Worm (Caenorhabditis elegans): ENCODE measurements around the gene eng-1.
A peak's percentile ranks its signal among the peaks of the same experiment; 100 is the strongest.

Gene eng-1

ce11 chrIII:5868401-5868800, at the start of gene eng-1:
Gene eng-1 (minus strand): TSS chrIII:5868501.
- TF ChIP-seq ceh-45 (GFP tag; IDR thresholded peaks at IDR 0.05): no peak
- TF ChIP-seq tbx-7 (tag; optimal IDR thresholded peaks at IDR 0.05): no peak
- no peak for TF ChIP-seq rnt-1 (tag; optimal IDR thresholded peaks at IDR 0.05)
- no peak for TF ChIP-seq ceh-19 (GFP tag; optimal IDR thresholded peaks at IDR 0.05)
- no peak for TF ChIP-seq hlh-15 (tag; optimal IDR thresholded peaks at IDR 0.05)
- no peak for TF ChIP-seq ama-1 (optimal IDR thresholded peaks at IDR 0.05)
- TF ChIP-seq C38D4.7 (GFP tag; optimal IDR thresholded peaks at IDR 0.05): no peak
- no peak for TF ChIP-seq ceh-24 (tag; optimal IDR thresholded peaks at IDR 0.05)
- no peak for TF ChIP-seq hlh-30 (tag; optimal IDR thresholded peaks at IDR 0.05; ENCODE audit: insufficient read depth)
- no peak for TF ChIP-seq pha-2 (tag; optimal IDR thresholded peaks at IDR 0.05)
- TF ChIP-seq npax-4 (tag; optimal IDR thresholded peaks at IDR 0.05): no peak
- TF ChIP-seq T23F11.4 (GFP tag; optimal IDR thresholded peaks at IDR 0.05): no peak
- no peak for TF ChIP-seq pha-4 (tag; optimal IDR thresholded peaks at IDR 0.05)
- TF ChIP-seq fax-1 (tag; optimal IDR thresholded peaks at IDR 0.05): no peak
- TF ChIP-seq ceh-6 (GFP tag; optimal IDR thresholded peaks at IDR 0.05): no peak
- no peak for TF ChIP-seq dmd-4 (tag; optimal IDR thresholded peaks at IDR 0.05; ENCODE audit: borderline replicate concordance)
- no peak for TF ChIP-seq pros-1 (tag; optimal IDR thresholded peaks at IDR 0.05)

ce11 chrIII:5917365-5917958, 49.2 kb upstream of the eng-1 start:
- TF ChIP-seq pha-4 (tag; optimal IDR thresholded peaks at IDR 0.05) (no peak), C38D4.7 (GFP tag; optimal IDR thresholded peaks at IDR 0.05) (no peak), dmd-4 (tag; optimal IDR thresholded peaks at IDR 0.05; ENCODE audit: borderline replicate concordance) (no peak), mec-3 (tag; optimal IDR thresholded peaks at IDR 0.05; ENCODE audit: borderline replicate concordance) (no peak), tbx-7 (tag; optimal IDR thresholded peaks at IDR 0.05) (no peak), elt-2 (tag; optimal IDR thresholded peaks at IDR 0.05) (peak; percentile 23), ztf-16 (tag; optimal IDR thresholded peaks at IDR 0.05) (no peak)

ce11 chrIII:5915926-5916325, 47.6 kb upstream of the eng-1 start:
- TF ChIP-seq elt-2 (tag; optimal IDR thresholded peaks at IDR 0.05) (peak; percentile 94), ref-2 (tag; optimal IDR thresholded peaks at IDR 0.05) (no peak)

ce11 chrIII:5914717-5915116, 46.4 kb upstream of the eng-1 start:
- TF ChIP-seq pha-2 (tag; optimal IDR thresholded peaks at IDR 0.05) (no peak), nfya-1 (tag; optimal IDR thresholded peaks at IDR 0.05) (peak; percentile 55), pax-1 (tag; optimal IDR thresholded peaks at IDR 0.05) (no peak), elt-2 (tag; optimal IDR thresholded peaks at IDR 0.05) (peak; percentile 5)

- TF ChIP-seq pha-2 (tag; optimal IDR thresholded peaks at IDR 0.05) (no peak), nhr-232 (tag; optimal IDR thresholded peaks at IDR 0.05) (no peak), rnt-1 (tag; optimal IDR thresholded peaks at IDR 0.05) (no peak), nfya-1 (tag; optimal IDR thresholded peaks at IDR 0.05) (no peak), mec-3 (tag; optimal IDR thresholded peaks at IDR 0.05; ENCODE audit: borderline replicate concordance) (no peak), fkh-10 (GFP tag; optimal IDR thresholded peaks at IDR 0.05) (no peak), unc-42 (tag; optimal IDR thresholded peaks at IDR 0.05) (no peak), ref-2 (tag; optimal IDR thresholded peaks at IDR 0.05) (no peak), npax-4 (tag; optimal IDR thresholded peaks at IDR 0.05) (no peak), elt-4 (tag; optimal IDR thresholded peaks at IDR 0.05) (no peak), lim-6 (tag; optimal IDR thresholded peaks at IDR 0.05) (no peak), dmd-4 (tag; optimal IDR thresholded peaks at IDR 0.05; ENCODE audit: borderline replicate concordance) (no peak), zip-5 (tag; optimal IDR thresholded peaks at IDR 0.05) (no peak)
These were observed 40.1 kb upstream of the eng-1 start, which contains the start of gene C28H8.3 for ce11 chrIII:5908408-5908807. Gene C28H8.3 (plus strand): TSS chrIII:5908700.

ce11 chrIII:5906749-5907148, 38.4 kb upstream of the eng-1 start, which contains the start of gene erd-2.2:
Gene erd-2.2 (plus strand): TSS chrIII:5907049.
- no peak for TF ChIP-seq ceh-30 (tag; optimal IDR thresholded peaks at IDR 0.05)
- TF ChIP-seq ceh-9 (tag; optimal IDR thresholded peaks at IDR 0.05): no peak
- TF ChIP-seq zip-5 (tag; optimal IDR thresholded peaks at IDR 0.05): no peak
- no peak for TF ChIP-seq ceh-6 (GFP tag; optimal IDR thresholded peaks at IDR 0.05)
- no peak for TF ChIP-seq ceh-19 (GFP tag; optimal IDR thresholded peaks at IDR 0.05)
- no peak for TF ChIP-seq dmd-4 (tag; optimal IDR thresholded peaks at IDR 0.05; ENCODE audit: borderline replicate concordance)
- TF ChIP-seq rnt-1 (tag; optimal IDR thresholded peaks at IDR 0.05): no peak
- no peak for TF ChIP-seq ahr-1 (tag; optimal IDR thresholded peaks at IDR 0.05)
- no peak for TF ChIP-seq nhr-232 (tag; optimal IDR thresholded peaks at IDR 0.05)
- TF ChIP-seq pqm-1 (tag; optimal IDR thresholded peaks at IDR 0.05): no peak

Data from whole organism, late embryonic.